Worm (Caenorhabditis elegans) whole organism, mixed stage, embryonic: ENCODE data around the gene fbxa-154.
"Not testable (repeated sequence)": the region's sequence is repeated elsewhere in the genome, so short reads cannot be mapped to it uniquely, and the experiment has no call there.

Source experiments
- ces-1 ChIP-seq: fragments of 150-350 bp; optimal IDR thresholded peaks from 2 replicates; lab custom pipeline; 2014; ENCODE audit warnings: missing biosample characterization, missing genetic modification reagents, missing genetic modification characterization
- cnd-1 ChIP-seq: fragments of 200-800 bp; sonication (Bioruptor generic); optimal IDR thresholded peaks from 2 replicates; lab custom pipeline; 2018; ENCODE audit warnings: mild to moderate bottlenecking, missing genetic modification characterization, missing compliant biosample characterization
- elt-1 ChIP-seq: sonication (generic microtip); optimal IDR thresholded peaks from 2 replicates; lab custom pipeline; 2017; ENCODE audit warnings: missing genetic modification characterization, mild to moderate bottlenecking, missing compliant biosample characterization, antibody characterized with exemption, moderate library complexity, borderline replicate concordance; ENCODE audit not compliant: insufficient read depth
- ham-2 ChIP-seq: fragments of 200-800 bp; sonication (Bioruptor generic); optimal IDR thresholded peaks from 2 replicates; lab custom pipeline; 2018; ENCODE audit warnings: mild to moderate bottlenecking, missing genetic modification characterization, missing compliant biosample characterization
- hlh-1 ChIP-seq: fragments of 150-350 bp; optimal IDR thresholded peaks from 2 replicates; lab custom pipeline; 2014; ENCODE audit warnings: missing biosample characterization, missing genetic modification reagents, missing genetic modification characterization
- mep-1 ChIP-seq: fragments of 150-350 bp; optimal IDR thresholded peaks from 2 replicates; lab custom pipeline; 2017; ENCODE audit warnings: missing biosample characterization, missing genetic modification reagents, missing genetic modification characterization, inconsistent platforms
- nhr-12 ChIP-seq: fragments of 150-350 bp; optimal IDR thresholded peaks from 2 replicates; lab custom pipeline; 2014; ENCODE audit warnings: missing biosample characterization, missing genetic modification characterization
- nhr-2 ChIP-seq: fragments of 150-350 bp; optimal IDR thresholded peaks from 2 replicates; lab custom pipeline; 2014; ENCODE audit warnings: missing biosample characterization, missing genetic modification characterization
- nhr-76 ChIP-seq: sonication (generic microtip); optimal IDR thresholded peaks from 2 replicates; lab custom pipeline; 2017; ENCODE audit warnings: missing biosample characterization, missing genetic modification characterization
- pha-4 ChIP-seq: fragments of 150-350 bp; optimal IDR thresholded peaks from 2 replicates; lab custom pipeline; 2018; ENCODE audit warnings: missing biosample characterization, missing genetic modification reagents, missing genetic modification characterization
- unc-62 ChIP-seq: fragments of 150-350 bp; optimal IDR thresholded peaks from 2 replicates; lab custom pipeline; 2014; ENCODE audit warnings: missing biosample characterization, missing genetic modification reagents, missing genetic modification characterization

ce11 chrV:15643192-15643591, 38.2 kb upstream of the fbxa-154 start, which contains the start of gene C55A1.4:
- TF ChIP-seq mep-1; cnd-1 (tag; lab: Kevin White, UChicago); pha-4; nhr-2; elt-1 (tag; lab: Kevin White, UChicago); nhr-76 (tag; lab: Kevin White, UChicago); ces-1 (GFP tag; lab: Kevin White, UChicago); nhr-12 (tag; lab: Kevin White, UChicago); hlh-1 (tag; lab: Kevin White, UChicago); unc-62; ham-2: not testable (repeated sequence)
